Fruit fly (Drosophila melanogaster) S2 (cell line): ENCODE results near the gene CG11714.

ENCODE experiments used
- CG8478 ChIP-seq: fragments of >200 bp; optimal IDR thresholded peaks from 2 replicates; lab custom pipeline; 2018
- CTCF ChIP-seq, 2 experiments: fragments of >200 bp; optimal IDR thresholded peaks; 2 replicates each; lab custom pipeline; 2018

- TF ChIP-seq CTCF (optimal IDR thresholded peaks at IDR 0.05; lab: Kevin White, UChicago) (no peak), CG8478 (lab: Kevin White, UChicago) (no peak)
Measured at dm6 chr3L:11511921-11512320, 10.6 kb downstream of the CG11714 start, which contains the start of gene Sgs3.
